Worm (Caenorhabditis elegans): ENCODE data around the gene snap-1.

The snap-1 gene

ce11 chrV:8081579-8081978 is 48.8 kb upstream of the snap-1 start, which contains the start of gene str-131:
str-131 (minus strand) TSS chrV:8081679.
- TF ChIP-seq lsy-2 (tag; optimal IDR thresholded peaks at IDR 0.05) (no peak), sma-9 (GFP tag; optimal IDR thresholded peaks at IDR 0.05) (no peak), sma-9 (tag; optimal IDR thresholded peaks at IDR 0.05) (no peak), skn-1 (tag; optimal IDR thresholded peaks at IDR 0.05) (no peak), peb-1 (tag; optimal IDR thresholded peaks at IDR 0.05) (no peak), ztf-1 (GFP tag; conservative IDR thresholded peaks at IDR 0.05) (no peak), Y55F3AM.14 (GFP tag; optimal IDR thresholded peaks at IDR 0.05) (no peak), aly-2 (tag; optimal IDR thresholded peaks at IDR 0.05) (no peak), ztf-4 (tag; optimal IDR thresholded peaks at IDR 0.05) (no peak), mdl-1 (tag; optimal IDR thresholded peaks at IDR 0.05) (no peak), alr-1 (tag; optimal IDR thresholded peaks at IDR 0.05) (no peak), nhr-25 (tag; optimal IDR thresholded peaks at IDR 0.05) (no peak), zag-1 (tag; optimal IDR thresholded peaks at IDR 0.05) (no peak), nhr-77 (tag; optimal IDR thresholded peaks at IDR 0.05) (no peak), sma-3 (GFP tag; optimal IDR thresholded peaks at IDR 0.05) (no peak), lin-13 (GFP tag; optimal IDR thresholded peaks at IDR 0.05) (no peak), blmp-1 (tag; optimal IDR thresholded peaks at IDR 0.05; ENCODE audit: insufficient read depth) (no peak), R02D3.7 (tag; optimal IDR thresholded peaks at IDR 0.05) (no peak)

DNA sequence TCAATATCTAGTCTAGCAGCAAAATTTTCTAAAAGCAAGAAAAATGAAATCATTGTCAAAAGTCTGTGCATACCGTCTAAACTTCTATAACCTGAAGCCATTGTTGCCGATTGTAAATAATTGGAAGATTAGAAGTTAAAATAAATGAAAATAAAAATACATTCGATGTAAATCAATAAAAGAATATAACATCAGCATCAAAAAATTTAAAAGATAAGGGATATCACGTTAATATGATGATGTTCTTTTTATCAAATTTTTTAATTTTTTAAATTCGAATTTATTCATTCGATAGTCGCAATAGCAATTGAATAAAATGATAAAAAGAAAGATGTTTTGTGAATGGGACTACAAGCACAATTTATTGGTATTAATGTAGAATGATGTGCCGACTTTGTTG is 45.3 kb upstream of the snap-1 start, which contains the start of gene C09H5.7:
C09H5.7 (minus strand) TSS at position 101 of the 400 bp plus-strand sequence.
- TF ChIP-seq nhr-237 (tag; optimal IDR thresholded peaks at IDR 0.05), result no peak
- TF ChIP-seq Y55F3AM.14 (GFP tag; optimal IDR thresholded peaks at IDR 0.05), result no peak
- TF ChIP-seq lsy-2 (tag; optimal IDR thresholded peaks at IDR 0.05), result no peak
- no peak for TF ChIP-seq blmp-1 (tag; optimal IDR thresholded peaks at IDR 0.05; ENCODE audit: insufficient read depth)
- no peak for TF ChIP-seq nhr-21 (tag; optimal IDR thresholded peaks at IDR 0.05)
- TF ChIP-seq nhr-77 (tag; optimal IDR thresholded peaks at IDR 0.05), result no peak
- no peak for TF ChIP-seq skn-1 (tag; optimal IDR thresholded peaks at IDR 0.05)
- TF ChIP-seq sem-4 (tag; optimal IDR thresholded peaks at IDR 0.05), result no peak
- TF ChIP-seq lin-39 (tag; optimal IDR thresholded peaks at IDR 0.05), result no peak
- no peak for TF ChIP-seq alr-1 (tag; optimal IDR thresholded peaks at IDR 0.05)
- no peak for TF ChIP-seq elt-3 (tag; optimal IDR thresholded peaks at IDR 0.05)

- no peak for TF ChIP-seq lin-11 (tag; optimal IDR thresholded peaks at IDR 0.05)
- TF ChIP-seq ceh-82 (tag; optimal IDR thresholded peaks at IDR 0.05), result no peak
- no peak for TF ChIP-seq sma-9 (GFP tag; optimal IDR thresholded peaks at IDR 0.05)
- TF ChIP-seq sma-9 (tag; optimal IDR thresholded peaks at IDR 0.05), result no peak
- no peak for TF ChIP-seq C34F6.9 (tag; optimal IDR thresholded peaks at IDR 0.05)
- TF ChIP-seq fos-1 (tag; optimal IDR thresholded peaks at IDR 0.05), result no peak
- no peak for TF ChIP-seq nhr-10 (tag; optimal IDR thresholded peaks at IDR 0.05)
- TF ChIP-seq ceh-16 (tag; optimal IDR thresholded peaks at IDR 0.05), result no peak
- no peak for TF ChIP-seq sem-4 (tag; optimal IDR thresholded peaks at IDR 0.05)
- no peak for TF ChIP-seq Y55F3AM.14 (GFP tag; optimal IDR thresholded peaks at IDR 0.05)
- no peak for TF ChIP-seq skn-1 (tag; optimal IDR thresholded peaks at IDR 0.05)
- TF ChIP-seq sma-3 (GFP tag; optimal IDR thresholded peaks at IDR 0.05), result no peak
- TF ChIP-seq elt-1 (tag; optimal IDR thresholded peaks at IDR 0.05), result no peak
- no peak for TF ChIP-seq nhr-25 (tag; optimal IDR thresholded peaks at IDR 0.05)
- TF ChIP-seq ZK546.5 (tag; optimal IDR thresholded peaks at IDR 0.05), result no peak
- no peak for TF ChIP-seq mbf-1 (tag; optimal IDR thresholded peaks at IDR 0.05)
- TF ChIP-seq snpc-4 (tag; optimal IDR thresholded peaks at IDR 0.05), result no peak
- TF ChIP-seq unc-62 (GFP tag; optimal IDR thresholded peaks at IDR 0.05), result no peak
- no peak for TF ChIP-seq nhr-237 (tag; optimal IDR thresholded peaks at IDR 0.05)
- TF ChIP-seq unc-39 (tag; optimal IDR thresholded peaks at IDR 0.05), result no peak
Measured at ce11 chrV:8090595-8090994, 39.8 kb upstream of the snap-1 start, which contains the start of gene str-130. str-130 (minus strand) TSS chrV:8090695.

DNA sequence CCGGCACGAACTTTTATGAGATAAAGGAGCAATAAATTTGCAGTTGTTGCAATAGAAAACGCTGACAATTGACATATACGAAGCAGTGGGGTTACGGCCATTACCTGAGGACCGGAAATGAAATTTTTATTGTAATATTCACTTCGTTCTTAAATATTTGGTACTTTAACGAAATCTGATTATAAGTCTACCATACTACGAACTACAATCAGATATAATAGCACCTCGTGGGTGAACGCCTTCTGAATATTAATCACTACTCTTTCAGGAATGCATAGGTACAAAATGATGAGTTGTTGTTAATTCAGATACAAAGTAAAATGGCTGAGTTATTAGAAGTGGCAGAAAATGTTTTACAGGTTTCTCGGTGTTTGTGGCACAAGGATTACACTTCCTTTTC is 38.0 kb upstream of the snap-1 start, which contains the start of gene str-129:
str-129 (minus strand) TSS at position 101 of the 400 bp plus-strand sequence.
- TF ChIP-seq lin-11 (tag; optimal IDR thresholded peaks at IDR 0.05) (no peak), snpc-4 (tag; optimal IDR thresholded peaks at IDR 0.05) (no peak), ztf-4 (tag; optimal IDR thresholded peaks at IDR 0.05) (no peak), mdl-1 (tag; optimal IDR thresholded peaks at IDR 0.05) (no peak), unc-39 (tag; optimal IDR thresholded peaks at IDR 0.05) (no peak)

ce11 chrV:8095378-8095777 is 35.0 kb upstream of the snap-1 start, which contains the start of gene str-146:
str-146 (minus strand) TSS chrV:8095478.
- TF ChIP-seq ztf-11 (tag; optimal IDR thresholded peaks at IDR 0.05), result no peak
- TF ChIP-seq nhr-12 (tag; optimal IDR thresholded peaks at IDR 0.05), result no peak
- no peak for TF ChIP-seq lin-13 (GFP tag; optimal IDR thresholded peaks at IDR 0.05)
- no peak for TF ChIP-seq sem-4 (tag; optimal IDR thresholded peaks at IDR 0.05)

All from whole organism, L2 larva.